Worm (Caenorhabditis elegans) whole organism, L4/young adult: ENCODE results near the gene B0244.10.

Experiments
- W03F9.2 ChIP-seq: fragments of 150-350 bp; optimal IDR thresholded peaks from 2 replicates; lab custom pipeline; 2014; ENCODE audit warnings: missing biosample characterization, missing genetic modification characterization
- dao-5 ChIP-seq: sonication (generic microtip); optimal IDR thresholded peaks from 2 replicates; lab custom pipeline; 2016; ENCODE audit warnings: missing genotype, missing genetic modification characterization, moderate library complexity, missing compliant biosample characterization
- him-1 ChIP-seq: sonication (generic microtip); optimal IDR thresholded peaks from 2 replicates; lab custom pipeline; 2016; ENCODE audit warnings: missing genotype, missing genetic modification reagents, missing genetic modification characterization, missing compliant biosample characterization

The B0244.10 gene

DNA sequence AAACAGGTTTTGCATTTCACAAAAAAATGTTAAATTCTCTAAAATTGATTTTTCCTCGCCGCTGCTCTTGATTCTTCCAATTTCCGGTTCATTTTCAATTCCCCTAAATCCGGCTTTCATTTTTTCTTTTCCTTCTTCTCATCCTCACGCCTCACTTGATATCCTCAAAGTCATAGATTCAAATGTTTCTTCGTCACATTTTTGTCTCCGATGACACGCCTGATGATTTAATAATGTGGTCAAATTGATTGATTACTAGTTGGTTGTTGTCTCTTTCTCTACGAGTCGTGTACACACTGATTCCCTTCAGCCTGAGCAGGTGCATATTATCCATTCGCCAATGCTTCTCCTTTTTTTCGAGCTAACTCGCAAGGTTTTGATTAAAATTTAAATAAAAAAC, 13.5 kb upstream of the B0244.10 start:
- no peak for TF ChIP-seq him-1
- TF ChIP-seq dao-5 (tag; lab: Kevin White, UChicago) = no peak
- no peak for TF ChIP-seq W03F9.2 (tag; lab: Kevin White, UChicago)

ce11 chrIII:5721888-5722287, 13.1 kb upstream of the B0244.10 start:
- peak; percentile 76 for TF ChIP-seq W03F9.2 (tag; lab: Kevin White, UChicago)
- no peak for TF ChIP-seq him-1
- no peak for TF ChIP-seq dao-5 (tag; lab: Kevin White, UChicago)

ce11 chrIII:5722550-5722949, 12.4 kb upstream of the B0244.10 start, which contains the start of gene wrm-1:
TSS of gene wrm-1 (plus strand) at chrIII:5722850.
- TF ChIP-seq him-1 = no peak
- TF ChIP-seq dao-5 (tag; lab: Kevin White, UChicago) = no peak
- no peak for TF ChIP-seq W03F9.2 (tag; lab: Kevin White, UChicago)

- peak; percentile 39 for TF ChIP-seq W03F9.2 (tag; lab: Kevin White, UChicago)
- TF ChIP-seq dao-5 (tag; lab: Kevin White, UChicago) = no peak
- TF ChIP-seq him-1 = no peak
Measured at ce11 chrIII:5727827-5728226, 7.1 kb upstream of the B0244.10 start, which contains the start of gene egg-1. TSS of gene egg-1 (plus strand) at chrIII:5728180.

ce11 chrIII:5729367-5729766, 5.6 kb upstream of the B0244.10 start:
- TF ChIP-seq W03F9.2 (tag; lab: Kevin White, UChicago) (no peak), him-1 (no peak), dao-5 (tag; lab: Kevin White, UChicago) (no peak)

DNA sequence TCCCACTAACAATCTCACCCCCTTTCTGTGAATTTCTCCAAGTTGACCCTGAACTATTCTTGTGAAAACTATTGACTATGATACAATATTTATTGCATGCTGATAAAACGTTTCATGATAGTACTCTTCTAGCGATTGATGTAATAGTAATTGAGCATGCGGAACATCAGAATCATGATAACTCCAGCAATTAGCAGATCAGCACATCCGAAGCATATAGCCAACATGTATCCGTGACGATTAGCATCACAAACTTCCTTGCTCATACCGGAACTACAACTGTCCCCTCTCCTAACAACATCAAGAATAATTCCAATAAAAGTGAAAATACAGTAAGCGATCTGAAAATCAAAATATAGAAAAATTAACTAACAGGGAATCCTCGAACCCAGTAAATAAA, 4.9 kb upstream of the B0244.10 start:
- no peak for TF ChIP-seq him-1
- TF ChIP-seq dao-5 (tag; lab: Kevin White, UChicago) = no peak
- no peak for TF ChIP-seq W03F9.2 (tag; lab: Kevin White, UChicago)

DNA sequence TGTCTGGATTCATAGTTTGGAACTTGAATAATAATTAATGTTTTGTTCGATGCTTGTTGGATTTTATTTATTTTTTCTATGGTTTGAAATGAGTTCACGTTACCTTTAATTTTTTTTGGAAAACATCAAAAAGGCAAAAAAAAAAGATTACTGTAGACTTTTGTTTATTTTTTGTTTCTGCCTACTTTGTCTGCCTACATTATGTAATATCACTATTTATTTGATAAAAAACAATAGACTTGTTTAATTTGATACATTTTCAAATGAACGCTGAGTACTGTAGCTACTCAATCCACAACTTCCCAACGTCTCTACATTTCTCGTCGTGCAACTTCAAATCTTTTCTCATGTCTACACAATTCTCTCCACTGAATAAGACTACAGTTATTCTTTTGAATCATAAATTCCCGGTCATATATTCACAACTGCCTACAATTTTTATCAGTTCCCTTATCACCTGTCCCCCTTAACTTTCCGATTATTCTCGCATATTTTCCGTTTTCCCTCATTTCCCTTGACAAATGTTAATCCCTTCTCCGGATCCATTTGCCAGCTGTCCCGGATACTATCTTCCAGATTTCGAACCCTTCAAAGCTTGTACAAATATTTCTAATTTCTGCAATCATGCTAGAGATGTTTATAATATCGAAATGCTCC, 3.9 kb upstream of the B0244.10 start, which contains the start of the genes B0244.9 and B0244.7:
TSS of gene B0244.9 (minus strand) at position 51 of the 657 bp plus-strand sequence.
TSS of gene B0244.7 (plus strand) at position 522 of the 657 bp plus-strand sequence.
- TF ChIP-seq dao-5 (tag; lab: Kevin White, UChicago) = no peak

ce11 chrIII:5732925-5733324, 2.0 kb upstream of the B0244.10 start, which contains the start of gene B0244.17:
TSS of gene B0244.17 (plus strand) at chrIII:5733225.
- TF ChIP-seq W03F9.2 (tag; lab: Kevin White, UChicago) = no peak
- no peak for TF ChIP-seq him-1
- no peak for TF ChIP-seq dao-5 (tag; lab: Kevin White, UChicago)

- TF ChIP-seq him-1 = no peak
- TF ChIP-seq dao-5 (tag; lab: Kevin White, UChicago) = no peak
- TF ChIP-seq W03F9.2 (tag; lab: Kevin White, UChicago) = no peak
Measured at ce11 chrIII:5734328-5734727, 630 bp upstream of the B0244.10 start.

DNA sequence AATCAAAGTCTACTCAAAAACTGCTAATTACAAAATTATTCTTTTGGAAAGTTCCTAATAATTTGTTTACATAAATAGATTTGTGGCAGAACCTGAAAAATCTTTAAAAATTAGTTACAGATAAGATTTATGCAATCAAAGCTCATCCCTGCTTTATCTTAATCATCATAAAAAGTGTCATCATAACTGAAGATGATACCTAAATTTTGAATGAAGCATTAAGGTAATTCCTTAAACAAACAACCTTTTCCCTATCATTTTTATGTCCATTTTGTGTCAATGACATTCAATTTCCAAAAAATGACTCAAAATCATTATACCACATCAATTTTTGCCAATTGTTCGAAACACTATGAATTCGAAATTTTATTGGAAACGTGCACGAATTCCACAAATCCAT, 2.8 kb downstream of the B0244.10 start, which contains the start of gene B0244.6:
TSS of gene B0244.6 (plus strand) at position 301 of the 400 bp plus-strand sequence.
- no peak for TF ChIP-seq W03F9.2 (tag; lab: Kevin White, UChicago)
- no peak for TF ChIP-seq him-1
- no peak for TF ChIP-seq dao-5 (tag; lab: Kevin White, UChicago)

DNA sequence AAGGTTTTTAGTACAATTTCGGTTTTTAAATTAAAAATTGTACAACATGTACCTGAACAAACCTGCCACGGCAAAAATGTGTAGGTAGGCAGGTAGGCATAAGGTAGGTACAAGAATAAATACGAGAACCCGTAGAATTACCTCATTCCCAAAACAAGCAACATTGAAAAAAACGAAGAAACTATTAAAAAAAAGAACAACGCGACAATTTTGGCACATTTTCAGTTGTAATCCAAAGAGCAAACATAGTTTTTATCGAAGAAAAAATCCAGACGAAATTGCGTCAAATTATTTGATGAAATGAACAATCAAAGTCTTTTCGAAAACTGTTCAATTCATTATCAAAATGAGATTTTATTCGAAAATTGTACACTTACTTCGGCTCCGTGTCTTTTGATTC, 5.7 kb downstream of the B0244.10 start, which contains the start of gene B0244.16:
TSS of gene B0244.16 (plus strand) at position 301 of the 400 bp plus-strand sequence.
- TF ChIP-seq W03F9.2 (tag; lab: Kevin White, UChicago) (no peak), dao-5 (tag; lab: Kevin White, UChicago) (no peak), him-1 (no peak)

DNA sequence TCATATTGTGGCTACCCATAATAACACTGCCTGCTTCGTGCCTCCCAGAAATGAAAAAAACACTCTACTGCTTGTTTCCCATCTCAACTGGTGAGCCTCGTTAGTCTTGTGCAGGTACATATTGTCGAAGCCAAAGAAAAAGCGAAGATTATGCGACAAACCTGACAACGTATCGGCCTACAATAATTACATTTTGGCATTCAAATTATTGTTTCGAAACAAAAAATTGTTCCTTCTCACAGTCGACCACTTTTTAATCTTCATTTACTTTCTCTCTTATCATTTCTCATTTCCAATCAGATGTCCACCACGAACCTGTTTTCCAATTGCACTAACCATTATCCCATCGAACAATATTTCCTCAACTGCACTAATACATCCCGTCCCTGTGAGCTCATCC, 8.1 kb downstream of the B0244.10 start, which contains the start of gene B0244.15:
TSS of gene B0244.15 (plus strand) at position 301 of the 400 bp plus-strand sequence.
- TF ChIP-seq him-1 (no peak), dao-5 (tag; lab: Kevin White, UChicago) (no peak), W03F9.2 (tag; lab: Kevin White, UChicago) (no peak)

DNA sequence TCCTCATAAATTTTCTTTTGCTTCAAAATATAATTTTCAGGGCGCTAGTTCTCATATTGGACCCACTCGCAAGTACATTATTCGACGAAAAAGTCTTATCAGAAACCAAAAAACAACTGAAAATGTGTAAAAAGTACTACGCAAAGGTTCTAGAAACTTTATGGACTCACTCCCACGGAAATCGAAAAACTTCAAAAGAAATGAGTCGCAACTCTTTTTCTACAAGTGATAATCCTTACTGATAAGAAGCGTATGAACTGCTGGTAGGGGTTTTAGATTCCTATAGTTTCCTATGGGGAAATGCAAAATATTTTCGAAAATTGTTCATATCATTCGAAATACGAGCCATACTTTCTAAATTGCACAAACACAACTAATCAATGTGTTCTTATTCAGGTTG, 9.6 kb downstream of the B0244.10 start, which contains the start of gene B0244.5:
TSS of gene B0244.5 (plus strand) at position 301 of the 400 bp plus-strand sequence.
- TF ChIP-seq him-1 (no peak), dao-5 (tag; lab: Kevin White, UChicago) (no peak)

DNA sequence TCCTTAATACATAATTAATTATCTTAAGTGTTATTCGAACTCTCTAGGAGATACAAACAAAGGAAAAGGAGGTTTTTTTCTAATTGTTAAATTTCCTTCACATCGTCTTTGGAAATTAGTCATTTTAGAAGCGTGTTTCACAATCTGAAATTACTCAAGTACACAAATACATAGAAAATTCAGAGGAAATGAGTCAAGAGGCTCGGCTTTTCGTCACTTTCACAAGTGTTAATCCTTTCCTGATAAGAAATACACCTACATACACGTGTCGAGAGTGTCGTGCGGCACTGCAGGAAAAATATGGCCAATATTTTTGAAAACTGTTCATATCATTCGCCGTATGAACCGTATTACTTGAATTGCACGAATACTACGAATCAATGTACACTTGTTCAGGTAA, 12.2 kb downstream of the B0244.10 start, which contains the start of gene B0244.4:
TSS of gene B0244.4 (plus strand) at position 301 of the 400 bp plus-strand sequence.
- TF ChIP-seq him-1 = no peak
- no peak for TF ChIP-seq W03F9.2 (tag; lab: Kevin White, UChicago)
- TF ChIP-seq dao-5 (tag; lab: Kevin White, UChicago) = no peak
